Fruit fly (Drosophila melanogaster): ENCODE measurements around the gene CG31975.

Gene CG31975

dm6 chr2L:117750-118149, 23.0 kb downstream of the CG31975 start (continued):
- TF ChIP-seq lov (optimal IDR thresholded peaks at IDR 0.05) (no peak), lov (GFP tag; IDR thresholded peaks at IDR 0.05) (peak; percentile 61; the same call in 1 of the 3 replicates), Camta (GFP tag; optimal IDR thresholded peaks at IDR 0.05) (peak; percentile 5), Pdp1 (GFP tag; optimal IDR thresholded peaks at IDR 0.05) (peak in 1 of 2 experiments; percentile 12), CG1233 (GFP tag; optimal IDR thresholded peaks at IDR 0.05) (peak; percentile 43), kni (GFP tag; optimal IDR thresholded peaks at IDR 0.05) (peak; percentile 75), Nf-YC (tag; optimal IDR thresholded peaks at IDR 0.05) (no peak), fd3F (GFP tag; optimal IDR thresholded peaks at IDR 0.05) (peak; percentile 26), cwo (GFP tag; optimal IDR thresholded peaks at IDR 0.05) (peak; percentile 13), CG6683 (GFP tag; optimal IDR thresholded peaks at IDR 0.05) (peak; percentile 49), ash1 (GFP tag; optimal IDR thresholded peaks at IDR 0.05) (peak; percentile 6), seq (GFP tag; IDR thresholded peaks at IDR 0.05) (peak; percentile 28; the same call in 1 of the 2 replicates), gsb (GFP tag; IDR thresholded peaks at IDR 0.05) (0 out of 2 replicates have a peak, but pooled peaks have one; percentile 10), CG17612 (GFP tag; IDR thresholded peaks at IDR 0.05) (no peak), CG12071 (GFP tag; optimal IDR thresholded peaks at IDR 0.05) (peak; percentile 67), CG33213 (GFP tag; optimal IDR thresholded peaks at IDR 0.05) (peak; percentile 19), Rfx (GFP tag; IDR thresholded peaks at IDR 0.05) (peak; percentile 40; the same call in 1 of the 2 replicates)

DNA sequence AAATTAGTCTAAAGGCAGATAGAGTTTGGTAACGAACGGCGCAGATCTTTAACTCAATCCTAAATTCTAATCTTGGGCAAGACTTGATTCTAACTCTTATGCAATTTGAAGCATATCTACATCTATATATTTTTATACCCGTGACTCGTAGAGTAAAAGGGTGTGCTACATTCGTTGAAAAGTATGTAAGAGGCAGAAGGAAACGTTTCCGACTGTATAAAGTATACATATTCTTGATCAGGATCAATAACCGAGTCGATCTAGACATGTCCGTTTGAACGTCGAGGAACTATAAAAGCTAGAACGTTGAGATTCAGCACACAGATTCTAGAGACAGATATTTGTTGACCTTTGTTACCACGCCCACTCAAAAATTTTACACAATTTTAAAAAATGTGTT, 24.4 kb downstream of the CG31975 start, which contains the start of gene CG13694:
Gene CG13694, minus strand, starts transcription at position 101 of the 400 bp plus-strand sequence.
- TF ChIP-seq CG17829 (tag; optimal IDR thresholded peaks at IDR 0.05) (no peak), CG1233 (GFP tag; optimal IDR thresholded peaks at IDR 0.05) (no peak), CG11398 (GFP tag; optimal IDR thresholded peaks at IDR 0.05) (no peak), NK7.1 (GFP tag; optimal IDR thresholded peaks at IDR 0.05) (no peak), Ets97D (GFP tag; optimal IDR thresholded peaks at IDR 0.05) (no peak), Ptx1 (GFP tag; IDR thresholded peaks at IDR 0.05) (no peak), usp (GFP tag; optimal IDR thresholded peaks at IDR 0.05) (no peak), CG9797 (GFP tag; optimal IDR thresholded peaks at IDR 0.05) (no peak), odd (GFP tag; optimal IDR thresholded peaks at IDR 0.05) (no peak), pfk (GFP tag; optimal IDR thresholded peaks at IDR 0.05) (no peak), gro (GFP tag; optimal IDR thresholded peaks at IDR 0.05) (no peak), CG18476 (GFP tag; optimal IDR thresholded peaks at IDR 0.05) (no peak), CG9215 (GFP tag; IDR thresholded peaks at IDR 0.05) (no peak), stwl (tag; optimal IDR thresholded peaks at IDR 0.05) (no peak)

- TF ChIP-seq exex (tag; optimal IDR thresholded peaks at IDR 0.05) (peak; percentile 25), CG8388 (GFP tag; optimal IDR thresholded peaks at IDR 0.05) (no peak), CG10366 (GFP tag; IDR thresholded peaks at IDR 0.05) (no peak), prd (optimal IDR thresholded peaks at IDR 0.05) (no peak), prd (GFP tag; IDR thresholded peaks at IDR 0.05) (no peak), p53 (GFP tag; optimal IDR thresholded peaks at IDR 0.05) (no peak), Oaz (GFP tag; IDR thresholded peaks at IDR 0.05) (no peak), CG18262 (tag; optimal IDR thresholded peaks at IDR 0.05) (no peak), Opbp (GFP tag; IDR thresholded peaks at IDR 0.05; ENCODE audit: partially characterized antibody) (peak; percentile 83), corto (GFP tag; optimal IDR thresholded peaks at IDR 0.05) (no peak), nom (GFP tag; optimal IDR thresholded peaks at IDR 0.05) (no peak), Neu2 (GFP tag; optimal IDR thresholded peaks at IDR 0.05; ENCODE audit: borderline replicate concordance) (no peak), sc (optimal IDR thresholded peaks at IDR 0.05) (no peak), sc (GFP tag; optimal IDR thresholded peaks at IDR 0.05) (no peak), CG15514 (GFP tag; optimal IDR thresholded peaks at IDR 0.05) (peak; percentile 86), CG7963 (GFP tag; IDR thresholded peaks at IDR 0.05; ENCODE audit: partially characterized antibody) (peak; percentile 43; the same call in 1 of the 3 replicates), Ets97D (GFP tag; optimal IDR thresholded peaks at IDR 0.05) (peak; percentile 20), row (GFP tag; IDR thresholded peaks at IDR 0.05) (no peak), CG2889 (GFP tag; IDR thresholded peaks at IDR 0.05) (no peak), CG13775 (GFP tag; optimal IDR thresholded peaks at IDR 0.05) (no peak), BEAF-32 (GFP tag; optimal IDR thresholded peaks at IDR 0.05) (peak; percentile 83)
Observed at dm6 chr2L:114429-114828, 26.4 kb downstream of the CG31975 start, which contains the start of gene ND-15. Gene ND-15, plus strand, starts transcription at chr2L:114726.
